Worm (Caenorhabditis elegans) whole organism, midembryonic: ENCODE data around the gene srw-19.

Experiments
- T22C8.4 ChIP-seq: fragments of 200-800 bp; sonication (Bioruptor generic); IDR thresholded peaks from 2 replicates; pipeline ENCODE4 v1.3.6; 2022; ENCODE audit warnings: missing genetic modification characterization, missing compliant biosample characterization
- cog-1 ChIP-seq: sonication (generic microtip); optimal IDR thresholded peaks from 2 replicates; lab custom pipeline; 2016; ENCODE audit warnings: missing genetic modification characterization, missing compliant biosample characterization
- flt-1 ChIP-seq: fragments of 200-800 bp; sonication (Bioruptor generic); IDR thresholded peaks from 2 replicates; pipeline ENCODE4 v1.3.6; 2022; ENCODE audit warnings: missing genetic modification characterization, missing compliant biosample characterization
- klf-2 ChIP-seq: fragments of 200-800 bp; sonication (Bioruptor generic); conservative IDR thresholded peaks from 2 replicates; pipeline ENCODE4 v1.3.6; 2022; ENCODE audit warnings: missing genetic modification reagents, missing genetic modification characterization, missing compliant biosample characterization
- med-1 ChIP-seq: sonication (generic microtip); optimal IDR thresholded peaks from 2 replicates; lab custom pipeline; 2017; ENCODE audit warnings: missing genetic modification characterization, mild to moderate bottlenecking, missing compliant biosample characterization, antibody characterized with exemption, missing genetic modification reagents; ENCODE audit not compliant: insufficient read depth
- ref-1 ChIP-seq: fragments of 200-800 bp; sonication (Bioruptor generic); conservative IDR thresholded peaks from 2 replicates; pipeline ENCODE4 v1.3.6; 2022; ENCODE audit warnings: missing genetic modification reagents, missing genetic modification characterization, missing compliant biosample characterization
- tab-1 ChIP-seq: fragments of 200-800 bp; sonication (Bioruptor generic); IDR thresholded peaks from 2 replicates; pipeline ENCODE4 v1.3.6; 2022; ENCODE audit warnings: missing genetic modification characterization, missing compliant biosample characterization
- ztf-23 ChIP-seq: fragments of 200-800 bp; sonication (Bioruptor generic); IDR thresholded peaks from 2 replicates; pipeline ENCODE4 v1.3.6; 2022; ENCODE audit warnings: missing genetic modification reagents, missing genetic modification characterization, missing compliant biosample characterization
- ztf-29 ChIP-seq: fragments of 200-800 bp; sonication (Bioruptor generic); IDR thresholded peaks from 2 replicates; pipeline ENCODE4 v1.3.6; 2022; ENCODE audit warnings: missing genetic modification reagents, missing genetic modification characterization, missing compliant biosample characterization

Gene srw-19

ce11 chrV:15238552-15238951, 42.6 kb downstream of the srw-19 start, which contains the start of gene srw-12:
Gene srw-12 (minus strand): TSS chrV:15238652.
- TF ChIP-seq T22C8.4 = no peak
- no peak for TF ChIP-seq ref-1 (GFP tag; lab: Robert Waterston, UW)
- no peak for TF ChIP-seq cog-1 (tag; lab: Kevin White, UChicago)
- no peak for TF ChIP-seq ztf-23
- TF ChIP-seq ztf-29 (GFP tag; lab: Robert Waterston, UW) = no peak
- TF ChIP-seq med-1 (GFP tag; lab: Kevin White, UChicago) = no peak

ce11 chrV:15235661-15236060, 45.5 kb downstream of the srw-19 start, which contains the start of gene nhr-164:
Gene nhr-164 (minus strand): TSS chrV:15235761.
- no peak for TF ChIP-seq ztf-23
- TF ChIP-seq flt-1 = no peak
- TF ChIP-seq klf-2 (GFP tag; lab: Robert Waterston, UW) = no peak
- no peak for TF ChIP-seq T22C8.4
- TF ChIP-seq ref-1 (GFP tag; lab: Robert Waterston, UW) = no peak
- TF ChIP-seq tab-1 (GFP tag; lab: Robert Waterston, UW) = no peak
- no peak for TF ChIP-seq med-1 (GFP tag; lab: Kevin White, UChicago)
- TF ChIP-seq cog-1 (tag; lab: Kevin White, UChicago) = no peak
- no peak for TF ChIP-seq ztf-29 (GFP tag; lab: Robert Waterston, UW)

ce11 chrV:15232200-15232599, 49.0 kb downstream of the srw-19 start, which contains the start of gene srw-13:
Gene srw-13 (plus strand): TSS chrV:15232500.
- TF ChIP-seq cog-1 (tag; lab: Kevin White, UChicago) (no peak), ztf-23 (no peak), tab-1 (GFP tag; lab: Robert Waterston, UW) (no peak), ztf-29 (GFP tag; lab: Robert Waterston, UW) (no peak), ref-1 (GFP tag; lab: Robert Waterston, UW) (no peak), med-1 (GFP tag; lab: Kevin White, UChicago) (no peak)

ce11 chrV:15230243-15230642, 50.9 kb downstream of the srw-19 start, which contains the start of gene srw-15:
Gene srw-15 (plus strand): TSS chrV:15230543.
- no peak for TF ChIP-seq ztf-23
- TF ChIP-seq ref-1 (GFP tag; lab: Robert Waterston, UW) = no peak
- no peak for TF ChIP-seq ztf-29 (GFP tag; lab: Robert Waterston, UW)
- TF ChIP-seq flt-1 = no peak
